Fruit fly (Drosophila melanogaster) whole organism, embryonic: Measurements from ENCODE around the gene crm.
A peak's percentile ranks its signal among the peaks of the same experiment; 100 is the strongest.

Experiments used
- BEAF-32 ChIP-seq: fragments of 200-800 bp; sonication (Bioruptor generic); optimal IDR thresholded peaks from 3 replicates; lab custom pipeline; 2017; ENCODE audit warnings: missing biosample characterization, missing genetic modification characterization, mild to moderate bottlenecking, moderate library complexity, missing genetic modification reagents
- CG10267 ChIP-seq: fragments of 200-800 bp; sonication (Bioruptor generic); optimal IDR thresholded peaks from 2 replicates; lab custom pipeline; 2018; ENCODE audit warnings: missing biosample characterization, mild to moderate bottlenecking, missing genetic modification characterization, moderate library complexity
- CG10274 ChIP-seq: fragments of 200-800 bp; sonication (Bioruptor generic); optimal IDR thresholded peaks from 3 replicates; lab custom pipeline; 2017; ENCODE audit warnings: missing biosample characterization, mild to moderate bottlenecking, missing genetic modification characterization
- CG10543 ChIP-seq: fragments of 200-800 bp; sonication (Bioruptor generic); optimal IDR thresholded peaks from 3 replicates; lab custom pipeline; 2017; ENCODE audit warnings: missing biosample characterization, mild to moderate bottlenecking, missing genetic modification characterization, moderate library complexity
- CG12155 ChIP-seq: fragments of 200-800 bp; sonication (Bioruptor generic); optimal IDR thresholded peaks from 3 replicates; lab custom pipeline; 2016; ENCODE audit warnings: missing biosample characterization, missing genetic modification characterization
- CG12659 ChIP-seq: fragments of 200-800 bp; sonication (Bioruptor generic); optimal IDR thresholded peaks from 3 replicates; lab custom pipeline; 2017; ENCODE audit warnings: mild to moderate bottlenecking, missing biosample characterization, missing genetic modification reagents, missing genetic modification characterization
- CG13287 ChIP-seq: fragments of 200-800 bp; sonication (Bioruptor generic); IDR thresholded peaks from 2 replicates; pipeline ENCODE4 v1.3.6; 2022; ENCODE audit warnings: missing biosample characterization, missing genetic modification characterization; ENCODE audit not compliant: partially characterized antibody
- CG13424 ChIP-seq: fragments of 200-800 bp; sonication (Bioruptor generic); optimal IDR thresholded peaks from 2 replicates; lab custom pipeline; 2019; ENCODE audit warnings: missing biosample characterization, mild to moderate bottlenecking, missing genetic modification characterization, moderate library complexity
- CG15514 ChIP-seq: fragments of 200-800 bp; sonication (Bioruptor generic); optimal IDR thresholded peaks from 3 replicates; lab custom pipeline; 2017; ENCODE audit warnings: missing biosample characterization, missing genetic modification characterization, mild to moderate bottlenecking, moderate library complexity, missing genetic modification reagents
- CG15601 ChIP-seq: fragments of 200-800 bp; sonication (Bioruptor generic); optimal IDR thresholded peaks from 3 replicates; lab custom pipeline; 2019; ENCODE audit warnings: missing biosample characterization, mild to moderate bottlenecking, missing genetic modification characterization, moderate library complexity
- CG17186 ChIP-seq: fragments of 200-800 bp; sonication (Bioruptor generic); optimal IDR thresholded peaks from 3 replicates; lab custom pipeline; 2017; ENCODE audit warnings: missing biosample characterization, missing genetic modification reagents, missing genetic modification characterization
- CG2712 ChIP-seq: fragments of 200-800 bp; optimal IDR thresholded peaks from 3 replicates; lab custom pipeline; 2019; ENCODE audit warnings: missing biosample characterization, mild to moderate bottlenecking, missing genetic modification characterization, moderate library complexity
- CG4404 ChIP-seq: fragments of 200-800 bp; sonication (Bioruptor generic); IDR thresholded peaks from 2 replicates; pipeline ENCODE4 v1.3.6; 2022; ENCODE audit warnings: missing biosample characterization, missing genetic modification characterization
- CG6254 ChIP-seq: fragments of 200-800 bp; sonication (Bioruptor generic); optimal IDR thresholded peaks from 3 replicates; lab custom pipeline; 2017; ENCODE audit warnings: mild to moderate bottlenecking, missing biosample characterization, missing genetic modification reagents, missing genetic modification characterization
- CG9797 ChIP-seq: fragments of 200-800 bp; sonication (Bioruptor generic); optimal IDR thresholded peaks from 3 replicates; lab custom pipeline; 2018; ENCODE audit warnings: missing biosample characterization, mild to moderate bottlenecking, missing genetic modification characterization
- CoRest ChIP-seq: fragments of 200-800 bp; sonication (Bioruptor generic); optimal IDR thresholded peaks from 3 replicates; lab custom pipeline; 2018; ENCODE audit warnings: missing biosample characterization, mild to moderate bottlenecking, missing genetic modification characterization, moderate library complexity
- Dp ChIP-seq: fragments of 200-800 bp; sonication (Bioruptor generic); optimal IDR thresholded peaks from 2 replicates; lab custom pipeline; 2018; ENCODE audit warnings: missing biosample characterization, mild to moderate bottlenecking, missing genetic modification characterization, moderate library complexity
- E2f2 ChIP-seq: fragments of 200-800 bp; sonication (Bioruptor generic); IDR thresholded peaks from 2 replicates; pipeline ENCODE4 v1.3.6; 2022; ENCODE audit warnings: missing biosample characterization, missing genetic modification characterization
- Fer3 ChIP-seq: fragments of 200-800 bp; sonication (Bioruptor generic); optimal IDR thresholded peaks from 2 replicates; lab custom pipeline; 2018; ENCODE audit warnings: missing biosample characterization, mild to moderate bottlenecking, missing genetic modification characterization, moderate library complexity
- GATAe ChIP-seq: fragments of 200-800 bp; sonication (Bioruptor generic); conservative IDR thresholded peaks from 2 replicates; pipeline ENCODE4 v1.3.6; 2022; ENCODE audit warnings: missing biosample characterization, missing genetic modification characterization
- H2.0 ChIP-seq: fragments of 200-800 bp; sonication (Bioruptor generic); IDR thresholded peaks from 2 replicates; pipeline ENCODE4 v1.3.6; 2022; ENCODE audit warnings: missing biosample characterization, missing genetic modification characterization
- Hey ChIP-seq: fragments of 200-800 bp; sonication (Bioruptor generic); optimal IDR thresholded peaks from 3 replicates; lab custom pipeline; 2018; ENCODE audit warnings: missing biosample characterization, mild to moderate bottlenecking, missing genetic modification characterization
- HmgZ ChIP-seq: fragments of 200-800 bp; sonication (Bioruptor generic); optimal IDR thresholded peaks from 2 replicates; lab custom pipeline; 2018; ENCODE audit warnings: missing biosample characterization, mild to moderate bottlenecking, missing genetic modification characterization
- Hr39 ChIP-seq: fragments of >200 bp; optimal IDR thresholded peaks from 2 replicates; lab custom pipeline; 2017
- MBD-R2 ChIP-seq: fragments of 200-800 bp; sonication (Bioruptor generic); IDR thresholded peaks from 2 replicates; pipeline ENCODE4 v1.3.6; 2022; ENCODE audit warnings: missing biosample characterization, missing genetic modification characterization
- Med ChIP-seq: fragments of 200-800 bp; sonication (Bioruptor generic); peaks from one replicate; lab custom pipeline; 2016; ENCODE audit warnings: missing biosample characterization, missing genetic modification characterization, mild to moderate bottlenecking, inconsistent platforms, moderate library complexity
- Myb ChIP-seq: fragments of 200-800 bp; sonication (Bioruptor generic); optimal IDR thresholded peaks from 2 replicates; lab custom pipeline; 2016; ENCODE audit warnings: missing biosample characterization, missing genetic modification characterization
- Ptx1 ChIP-seq: fragments of 200-800 bp; sonication (Bioruptor generic); IDR thresholded peaks from 2 replicates; pipeline ENCODE4 v1.3.6; 2022; ENCODE audit warnings: missing biosample characterization, missing genetic modification characterization
- Rfx ChIP-seq: fragments of 200-800 bp; sonication (Bioruptor generic); IDR thresholded peaks from 2 replicates; pipeline ENCODE4 v1.3.6; 2022; ENCODE audit warnings: missing biosample characterization, missing genetic modification characterization
- Sox102F ChIP-seq: fragments of 200-800 bp; sonication (Bioruptor generic); optimal IDR thresholded peaks from 2 replicates; lab custom pipeline; 2018; ENCODE audit warnings: missing biosample characterization, mild to moderate bottlenecking, missing genetic modification characterization, moderate library complexity
- Sry-β ChIP-seq: fragments of 200-800 bp; sonication (Bioruptor generic); optimal IDR thresholded peaks from 2 replicates; lab custom pipeline; 2018; ENCODE audit warnings: missing biosample characterization, mild to moderate bottlenecking, missing genetic modification characterization, moderate library complexity
- abd-A ChIP-seq: fragments of 200-800 bp; sonication (Bioruptor generic); optimal IDR thresholded peaks from 3 replicates; lab custom pipeline; 2019; ENCODE audit warnings: missing biosample characterization, mild to moderate bottlenecking, missing genetic modification characterization, moderate library complexity
- cato ChIP-seq: fragments of 200-800 bp; sonication (Bioruptor generic); optimal IDR thresholded peaks from 2 replicates; lab custom pipeline; 2016; ENCODE audit warnings: missing biosample characterization, missing genetic modification characterization, borderline replicate concordance
- caup ChIP-seq: fragments of 200-800 bp; sonication (Bioruptor generic); optimal IDR thresholded peaks from 3 replicates; lab custom pipeline; 2017; ENCODE audit warnings: missing biosample characterization, mild to moderate bottlenecking, missing genetic modification characterization, moderate library complexity; ENCODE audit not compliant: severe bottlenecking
- crp ChIP-seq, 2 experiments: fragments of 200-800 bp; sonication (Bioruptor generic); optimal IDR thresholded peaks; 2 replicates in 1 of 2; 3 replicates in 1 of 2; lab custom pipeline; 2017; ENCODE audit warnings: missing biosample characterization in 2 of 2, missing genetic modification characterization in 2 of 2, mild to moderate bottlenecking in 1 of 2, moderate library complexity in 1 of 2
- exex ChIP-seq: fragments of 200-800 bp; sonication (Bioruptor generic); optimal IDR thresholded peaks from 4 replicates; lab custom pipeline; 2018; ENCODE audit warnings: missing biosample characterization, mild to moderate bottlenecking, missing genetic modification characterization, moderate library complexity
- fu2 ChIP-seq: fragments of 200-800 bp; sonication (Bioruptor generic); optimal IDR thresholded peaks from 2 replicates; lab custom pipeline; 2016; ENCODE audit warnings: missing biosample characterization, missing genetic modification characterization
- gcm ChIP-seq: fragments of 200-800 bp; sonication (Bioruptor generic); optimal IDR thresholded peaks from 2 replicates; lab custom pipeline; 2019; ENCODE audit warnings: missing biosample characterization, mild to moderate bottlenecking, missing genetic modification characterization, moderate library complexity
- grau ChIP-seq: fragments of 200-800 bp; optimal IDR thresholded peaks from 3 replicates; lab custom pipeline; 2019; ENCODE audit warnings: missing biosample characterization, mild to moderate bottlenecking, missing genetic modification characterization, moderate library complexity
- gro ChIP-seq: fragments of 200-800 bp; sonication (Bioruptor generic); optimal IDR thresholded peaks from 2 replicates; lab custom pipeline; 2016; ENCODE audit warnings: missing biosample characterization, missing genetic modification characterization
- hbn ChIP-seq: fragments of 200-800 bp; sonication (Bioruptor generic); IDR thresholded peaks from 2 replicates; pipeline ENCODE4 v1.3.6; 2022; ENCODE audit warnings: missing biosample characterization, missing genetic modification characterization; ENCODE audit not compliant: partially characterized antibody
- lab ChIP-seq: fragments of 200-800 bp; sonication (Bioruptor generic); optimal IDR thresholded peaks from 3 replicates; lab custom pipeline; 2017; ENCODE audit warnings: missing biosample characterization, missing genetic modification characterization, mild to moderate bottlenecking, moderate library complexity, missing genetic modification reagents
- pzg ChIP-seq: fragments of 200-800 bp; sonication (Bioruptor generic); optimal IDR thresholded peaks from 3 replicates; lab custom pipeline; 2018; ENCODE audit warnings: missing biosample characterization, mild to moderate bottlenecking, missing genetic modification characterization, moderate library complexity
- row ChIP-seq: fragments of 200-800 bp; sonication (Bioruptor generic); IDR thresholded peaks from 3 replicates; pipeline ENCODE4 v1.3.6; 2022; ENCODE audit warnings: missing biosample characterization, missing genetic modification characterization
- sug ChIP-seq: fragments of 200-800 bp; optimal IDR thresholded peaks from 2 replicates; lab custom pipeline; 2019; ENCODE audit warnings: missing biosample characterization, mild to moderate bottlenecking, missing genetic modification characterization, moderate library complexity
- trem ChIP-seq: fragments of 200-800 bp; optimal IDR thresholded peaks from 3 replicates; lab custom pipeline; 2019; ENCODE audit warnings: missing biosample characterization, mild to moderate bottlenecking, missing genetic modification characterization, moderate library complexity
- unc-4 ChIP-seq: fragments of 200-800 bp; sonication (Bioruptor generic); IDR thresholded peaks from 2 replicates; pipeline ENCODE4 v1.3.6; 2022; ENCODE audit warnings: missing biosample characterization, missing genetic modification characterization; ENCODE audit not compliant: partially characterized antibody
- vvl ChIP-seq: fragments of 200-800 bp; sonication (Bioruptor generic); IDR thresholded peaks from 2 replicates; pipeline ENCODE4 v1.3.6; 2022; ENCODE audit warnings: missing biosample characterization, missing genetic modification characterization
- yki ChIP-seq: fragments of >200 bp; optimal IDR thresholded peaks from 3 replicates; lab custom pipeline; 2018

Gene crm

dm6 chrX:2738663-2739062 lies at the start of gene crm:
crm (minus strand) TSS chrX:2738773.
- TF ChIP-seq CG12155 (peak; percentile 8), CG17186 (GFP tag; lab: Kevin White, UChicago) (peak; percentile 99), vvl (GFP tag; lab: Robert Waterston, UW) (peak; percentile 65), caup (GFP tag; lab: Kevin White, UChicago) (no peak), gro (GFP tag; lab: Kevin White, UChicago) (no peak), Myb (GFP tag; lab: Kevin White, UChicago) (peak; percentile 45), CG2712 (peak; percentile 56), gcm (GFP tag; lab: Kevin White, UChicago) (no peak), grau (peak; percentile 5), Rfx (GFP tag; lab: Robert Waterston, UW) (0 out of 2 replicates have a peak, but pooled peaks have one; percentile 34), E2f2 (peak; percentile 29; the same call in 1 of the 2 replicates), CG15514 (GFP tag; lab: Kevin White, UChicago) (peak; percentile 68), CoRest (tag; lab: Kevin White, UChicago) (peak; percentile 9), abd-A (tag; lab: Kevin White, UChicago) (no peak), HmgZ (tag; lab: Kevin White, UChicago) (peak; percentile 15), crp (GFP tag; optimal IDR thresholded peaks at IDR 0.05; lab: Kevin White, UChicago) (peak in 1 of 2 experiments; percentile 45), Dp (GFP tag; lab: Kevin White, UChicago) (peak; percentile 4), CG13424 (tag; lab: Kevin White, UChicago) (no peak), BEAF-32 (peak; percentile 20), unc-4 (peak; percentile 34; the same call in 1 of the 2 replicates), row (GFP tag; lab: Robert Waterston, UW) (peak; percentile 85), Med (GFP tag; lab: Kevin White, UChicago) (peak; percentile 45), H2.0 (GFP tag; lab: Robert Waterston, UW) (no peak), Sox102F (GFP tag; lab: Kevin White, UChicago) (no peak), MBD-R2 (GFP tag; lab: Robert Waterston, UW) (peak; percentile 63), hbn (GFP tag; lab: Robert Waterston, UW) (0 out of 2 replicates have a peak, but pooled peaks have one; percentile 13), CG10267 (tag; lab: Kevin White, UChicago) (peak; percentile 0), sug (tag; lab: Kevin White, UChicago) (peak; percentile 14), CG13287 (peak; percentile 26; the same call in 1 of the 2 replicates), CG12659 (GFP tag; lab: Kevin White, UChicago) (peak; percentile 33), trem (tag; lab: Kevin White, UChicago) (peak; percentile 30), Sry-β (GFP tag; lab: Kevin White, UChicago) (peak; percentile 98), pzg (GFP tag; lab: Kevin White, UChicago) (peak; percentile 54), CG9797 (GFP tag; lab: Kevin White, UChicago) (peak; percentile 24), fu2 (GFP tag; lab: Kevin White, UChicago) (no peak), CG6254 (GFP tag; lab: Kevin White, UChicago) (no peak)
- TF ChIP-seq, all 482 proteins: peak for 27

- TF ChIP-seq Hey (tag; lab: Kevin White, UChicago) = peak; percentile 50
- TF ChIP-seq sug (tag; lab: Kevin White, UChicago) = peak; percentile 26
- no peak for TF ChIP-seq yki (lab: Kevin White, UChicago)
- TF ChIP-seq CG10274 (GFP tag; lab: Kevin White, UChicago) = no peak
- TF ChIP-seq GATAe (GFP tag; lab: Robert Waterston, UW) = peak; percentile 45; the same call in 1 of the 2 replicates
- peak; percentile 21 for TF ChIP-seq CG10543
- peak; percentile 95 for TF ChIP-seq exex (tag; lab: Kevin White, UChicago)
- TF ChIP-seq Rfx (GFP tag; lab: Robert Waterston, UW) = 0 out of 2 replicates have a peak, but pooled peaks have one; percentile 4
- no peak for TF ChIP-seq CG15601 (tag; lab: Kevin White, UChicago)
- no peak for TF ChIP-seq Fer3 (tag; lab: Kevin White, UChicago)
- no peak for TF ChIP-seq HmgZ (tag; lab: Kevin White, UChicago)
- no peak for TF ChIP-seq Ptx1 (GFP tag; lab: Robert Waterston, UW)
- TF ChIP-seq Hr39 (lab: Kevin White, UChicago) = no peak
- TF ChIP-seq CG4404 = no peak
- TF ChIP-seq lab = peak; percentile 9
- no peak for TF ChIP-seq cato
These were observed 49.3 kb upstream of the crm start for dm6 chrX:2787857-2788256.
